Fruit fly (Drosophila melanogaster): ENCODE data around the gene CG5653.
A peak's percentile ranks its signal among the peaks of the same experiment; 100 is the strongest.

Gene CG5653

DNA sequence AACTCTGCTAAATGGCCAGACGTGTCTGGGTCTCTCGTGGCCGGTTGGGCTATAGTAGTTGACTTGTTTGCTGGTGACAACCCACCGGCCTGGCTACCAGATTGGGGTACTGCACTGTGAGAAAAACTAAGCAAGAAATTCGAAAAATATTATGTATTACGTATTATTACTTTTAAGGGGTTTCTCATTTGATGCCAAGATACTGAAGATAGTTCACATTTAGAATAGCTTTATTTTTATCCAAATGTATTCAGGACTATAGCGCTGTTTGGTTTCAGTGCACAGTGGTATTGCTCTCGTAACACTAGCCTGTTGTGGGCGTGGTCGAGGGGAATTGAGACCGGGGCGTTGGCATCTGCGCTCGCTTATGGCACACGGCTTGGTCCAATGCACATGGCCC lies 45.5 kb downstream of the CG5653 start:
- TF ChIP-seq CG1621 (tag; optimal IDR thresholded peaks at IDR 0.05), result peak; percentile 38
- TF ChIP-seq Sox102F (GFP tag; optimal IDR thresholded peaks at IDR 0.05), result no peak
- TF ChIP-seq CG8119 (GFP tag; IDR thresholded peaks at IDR 0.05), result peak; percentile 94
- peak; percentile 80 for TF ChIP-seq dac (GFP tag; optimal IDR thresholded peaks at IDR 0.05)
- peak; percentile 37 for TF ChIP-seq Ets96B (tag; optimal IDR thresholded peaks at IDR 0.05)
- peak; percentile 53 for TF ChIP-seq Hr38 (GFP tag; optimal IDR thresholded peaks at IDR 0.05)
- TF ChIP-seq pdm3 (GFP tag; optimal IDR thresholded peaks at IDR 0.05), result peak; percentile 72
- no peak for TF ChIP-seq vri (GFP tag; optimal IDR thresholded peaks at IDR 0.05)
- peak; percentile 87 for TF ChIP-seq Lpt (GFP tag; optimal IDR thresholded peaks at IDR 0.05)
- TF ChIP-seq Blimp-1 (GFP tag; optimal IDR thresholded peaks at IDR 0.05), result no peak
- TF ChIP-seq OdsH (GFP tag; optimal IDR thresholded peaks at IDR 0.05), result peak; percentile 74
- peak; percentile 96 for TF ChIP-seq eg (GFP tag; IDR thresholded peaks at IDR 0.05)
- TF ChIP-seq esn (GFP tag; optimal IDR thresholded peaks at IDR 0.05), result peak; percentile 35
- TF ChIP-seq achi (GFP tag; optimal IDR thresholded peaks at IDR 0.05), result peak; percentile 76
- peak; percentile 95 for TF ChIP-seq Hr4 (GFP tag; optimal IDR thresholded peaks at IDR 0.05)
- TF ChIP-seq CG32006 (GFP tag; optimal IDR thresholded peaks at IDR 0.05), result peak; percentile 92
- TF ChIP-seq topi (GFP tag; optimal IDR thresholded peaks at IDR 0.05), result no peak
- TF ChIP-seq CG4318 (GFP tag; optimal IDR thresholded peaks at IDR 0.05), result peak; percentile 72
- TF ChIP-seq CG3919 (GFP tag; optimal IDR thresholded peaks at IDR 0.05), result peak; percentile 77
- peak; percentile 44 for TF ChIP-seq CG8632 (GFP tag; optimal IDR thresholded peaks at IDR 0.05)
- TF ChIP-seq CG11762 (GFP tag; optimal IDR thresholded peaks at IDR 0.05; ENCODE audit: insufficient read depth), result peak; percentile 56
- TF ChIP-seq dsx (GFP tag; optimal IDR thresholded peaks at IDR 0.05; ENCODE audit: poor library complexity, severe bottlenecking), result peak; percentile 16
- TF ChIP-seq CG8319 (GFP tag; optimal IDR thresholded peaks at IDR 0.05), result no peak
- TF ChIP-seq fd59A (GFP tag; optimal IDR thresholded peaks at IDR 0.05), result peak; percentile 31
- TF ChIP-seq Ets21C (GFP tag; optimal IDR thresholded peaks at IDR 0.05), result no peak
- TF ChIP-seq CG7368 (GFP tag; optimal IDR thresholded peaks at IDR 0.05), result peak; percentile 47
- peak; percentile 51 for TF ChIP-seq CG10669 (GFP tag; optimal IDR thresholded peaks at IDR 0.05)
- TF ChIP-seq CG15336 (GFP tag; IDR thresholded peaks at IDR 0.05), result peak; percentile 94
- TF ChIP-seq CG6808 (GFP tag; optimal IDR thresholded peaks at IDR 0.05), result peak; percentile 10
- TF ChIP-seq Smox (GFP tag; optimal IDR thresholded peaks at IDR 0.05), result no peak
- TF ChIP-seq CG31627 (GFP tag; optimal IDR thresholded peaks at IDR 0.05), result peak; percentile 8
- peak; percentile 9 for TF ChIP-seq cyc (GFP tag; optimal IDR thresholded peaks at IDR 0.05)
- TF ChIP-seq CG10631 (GFP tag; optimal IDR thresholded peaks at IDR 0.05), result peak; percentile 70
- no peak for TF ChIP-seq CG9139 (GFP tag; optimal IDR thresholded peaks at IDR 0.05)
- peak; percentile 33 for TF ChIP-seq spab (GFP tag; optimal IDR thresholded peaks at IDR 0.05)
- peak; percentile 79 for TF ChIP-seq Gug (GFP tag; IDR thresholded peaks at IDR 0.05)
- peak; percentile 30 for TF ChIP-seq Hr39 (GFP tag; optimal IDR thresholded peaks at IDR 0.05)
- TF ChIP-seq CG6163 (GFP tag; IDR thresholded peaks at IDR 0.05), result peak; percentile 90
- peak; percentile 37 for TF ChIP-seq Sox15 (GFP tag; optimal IDR thresholded peaks at IDR 0.05)
- TF ChIP-seq ss (GFP tag; optimal IDR thresholded peaks at IDR 0.05), result peak in 1 of 2 experiments; percentile 37
- TF ChIP-seq CG3032 (tag; optimal IDR thresholded peaks at IDR 0.05), result peak; percentile 50
- TF ChIP-seq CG6854 (GFP tag; optimal IDR thresholded peaks at IDR 0.05), result no peak
- TF ChIP-seq CG6276 (GFP tag; optimal IDR thresholded peaks at IDR 0.05), result peak; percentile 90
- TF ChIP-seq fkh (GFP tag; optimal IDR thresholded peaks at IDR 0.05), result no peak
- peak; percentile 63 for TF ChIP-seq Sox14 (GFP tag; optimal IDR thresholded peaks at IDR 0.05)
- no peak for TF ChIP-seq Eip93F (GFP tag; optimal IDR thresholded peaks at IDR 0.05)
- TF ChIP-seq lz (GFP tag; optimal IDR thresholded peaks at IDR 0.05), result peak; percentile 26
- TF ChIP-seq CG6792 (GFP tag; optimal IDR thresholded peaks at IDR 0.05), result peak; percentile 36
- TF ChIP-seq CG11902 (GFP tag; optimal IDR thresholded peaks at IDR 0.05), result peak; percentile 2
- peak; percentile 77 for TF ChIP-seq net (GFP tag; optimal IDR thresholded peaks at IDR 0.05)
- TF ChIP-seq acj6 (GFP tag; optimal IDR thresholded peaks at IDR 0.05), result peak; percentile 70
- TF ChIP-seq fd85E (GFP tag; optimal IDR thresholded peaks at IDR 0.05), result no peak

All from whole organism, prepupa.